Worm (Caenorhabditis elegans): Measurements from ENCODE around the gene sri-53.

sri-53 gene

ce11 chrII:3248043-3248718, 45.8 kb upstream of the sri-53 start, which contains the start of the genes fbxc-50 and C17F4.2:
fbxc-50 (minus strand) TSS chrII:3248123.
C17F4.2 (plus strand) TSS chrII:3248668.
- TF ChIP-seq blmp-1 (tag; optimal IDR thresholded peaks at IDR 0.05) (peak; percentile 80), skn-1 (tag; optimal IDR thresholded peaks at IDR 0.05) (no peak), efl-1 (optimal IDR thresholded peaks at IDR 0.05) (no peak), efl-1 (GFP tag; optimal IDR thresholded peaks at IDR 0.05 in 1 of 2) (peak in 1 of 2 experiments; percentile 56)

ce11 chrII:3247556-3247955, 45.1 kb upstream of the sri-53 start:
- no peak for TF ChIP-seq ama-1 (optimal IDR thresholded peaks at IDR 0.05)
- no peak for TF ChIP-seq zag-1 (tag; optimal IDR thresholded peaks at IDR 0.05)
- TF ChIP-seq ces-1 (GFP tag; optimal IDR thresholded peaks at IDR 0.05), result no peak
- no peak for TF ChIP-seq snpc-4 (tag; optimal IDR thresholded peaks at IDR 0.05)
- TF ChIP-seq ets-5 (GFP tag; IDR thresholded peaks at IDR 0.05), result no peak
- no peak for TF ChIP-seq lsy-2 (tag; optimal IDR thresholded peaks at IDR 0.05)
- no peak for TF ChIP-seq fkh-8 (tag; optimal IDR thresholded peaks at IDR 0.05)
- no peak for TF ChIP-seq unc-98 (GFP tag; IDR thresholded peaks at IDR 0.05)
- no peak for TF ChIP-seq nhr-77 (tag; optimal IDR thresholded peaks at IDR 0.05)
- TF ChIP-seq sup-37 (GFP tag; optimal IDR thresholded peaks at IDR 0.05), result no peak
- no peak for TF ChIP-seq grh-1 (GFP tag; IDR thresholded peaks at IDR 0.05)
- TF ChIP-seq nhr-85 (tag), result no peak
- no peak for TF ChIP-seq isw-1 (GFP tag; IDR thresholded peaks at IDR 0.05)
- no peak for TF ChIP-seq fos-1 (tag; optimal IDR thresholded peaks at IDR 0.05)
- TF ChIP-seq F16B12.6 (tag; optimal IDR thresholded peaks at IDR 0.05), result no peak
- TF ChIP-seq ceh-88 (GFP tag; IDR thresholded peaks at IDR 0.05), result no peak
- no peak for TF ChIP-seq efl-3 (GFP tag; optimal IDR thresholded peaks at IDR 0.05)
- TF ChIP-seq rnt-1 (tag; optimal IDR thresholded peaks at IDR 0.05), result no peak
- TF ChIP-seq nhr-84 (tag; optimal IDR thresholded peaks at IDR 0.05), result no peak
- TF ChIP-seq efl-1 (optimal IDR thresholded peaks at IDR 0.05), result no peak
- no peak for TF ChIP-seq efl-1 (GFP tag; optimal IDR thresholded peaks at IDR 0.05 in 1 of 2)

ce11 chrII:3245836-3246235, 43.4 kb upstream of the sri-53 start, which contains the start of gene C17F4.7:
C17F4.7 (minus strand) TSS chrII:3246015.
- TF ChIP-seq fkh-8 (tag; optimal IDR thresholded peaks at IDR 0.05) (no peak), tlp-1 (tag; optimal IDR thresholded peaks at IDR 0.05) (peak; percentile 69), C04F5.9 (tag; optimal IDR thresholded peaks at IDR 0.05) (no peak), rnt-1 (tag; optimal IDR thresholded peaks at IDR 0.05) (no peak), pqm-1 (tag; optimal IDR thresholded peaks at IDR 0.05) (peak; percentile 62), nhr-90 (tag; optimal IDR thresholded peaks at IDR 0.05; ENCODE audit: poor library complexity) (peak; percentile 37), jun-1 (tag; optimal IDR thresholded peaks at IDR 0.05) (peak; percentile 38), elt-2 (tag; optimal IDR thresholded peaks at IDR 0.05) (peak; percentile 98), lin-35 (GFP tag; optimal IDR thresholded peaks at IDR 0.05) (peak in 1 of 2 experiments; percentile 34), efl-1 (optimal IDR thresholded peaks at IDR 0.05) (no peak), efl-1 (GFP tag; optimal IDR thresholded peaks at IDR 0.05 in 1 of 2) (no peak)

ce11 chrII:3244758-3245157, 42.3 kb upstream of the sri-53 start:
- TF ChIP-seq unc-130 (tag; optimal IDR thresholded peaks at IDR 0.05) (no peak), C16A3.4 (tag; optimal IDR thresholded peaks at IDR 0.05) (no peak), swsn-7 (tag; optimal IDR thresholded peaks at IDR 0.05) (no peak)

ce11 chrII:3244070-3244469, 41.7 kb upstream of the sri-53 start, which contains the start of gene C17F4.12:
C17F4.12 (minus strand) TSS chrII:3244170.
- TF ChIP-seq nhr-85 (tag) (no peak), elt-3 (tag; optimal IDR thresholded peaks at IDR 0.05) (peak in 1 of 6 experiments; percentile 9), nhr-71 (tag; optimal IDR thresholded peaks at IDR 0.05) (no peak), blmp-1 (tag; optimal IDR thresholded peaks at IDR 0.05) (peak; percentile 85), nhr-28 (tag; optimal IDR thresholded peaks at IDR 0.05) (no peak), zip-4 (GFP tag; optimal IDR thresholded peaks at IDR 0.05) (no peak), C34B4.2 (tag; optimal IDR thresholded peaks at IDR 0.05) (no peak), efl-3 (GFP tag; optimal IDR thresholded peaks at IDR 0.05) (no peak), ets-5 (GFP tag; IDR thresholded peaks at IDR 0.05) (no peak)
